Worm (Caenorhabditis elegans): Measurements from ENCODE around the gene clec-187.

- TF ChIP-seq R02D3.7 (tag; optimal IDR thresholded peaks at IDR 0.05) (no peak), lsy-2 (tag; optimal IDR thresholded peaks at IDR 0.05) (peak in 1 of 2 experiments; percentile 22), lin-39 (tag; optimal IDR thresholded peaks at IDR 0.05) (no peak), mdl-1 (tag; optimal IDR thresholded peaks at IDR 0.05) (no peak), ztf-1 (GFP tag; conservative IDR thresholded peaks at IDR 0.05) (no peak), lin-13 (GFP tag; optimal IDR thresholded peaks at IDR 0.05) (no peak), aly-2 (tag; optimal IDR thresholded peaks at IDR 0.05) (no peak), F13H6.1 (tag; optimal IDR thresholded peaks at IDR 0.05) (no peak), ZK546.5 (tag; optimal IDR thresholded peaks at IDR 0.05) (no peak), nhr-11 (tag; optimal IDR thresholded peaks at IDR 0.05) (no peak), fos-1 (tag; optimal IDR thresholded peaks at IDR 0.05) (no peak)
Measured at ce11 chrIV:12830829-12831392, 40.4 kb downstream of the clec-187 start.
